Worm (Caenorhabditis elegans) whole organism, L1 larva: ENCODE measurements around the gene ech-6.

ENCODE experiments used
- fos-1 ChIP-seq: fragments of 150-350 bp; optimal IDR thresholded peaks from 2 replicates; lab custom pipeline; 2014; ENCODE audit warnings: missing biosample characterization, missing genetic modification characterization
- snpc-4 ChIP-seq: fragments of 150-350 bp; optimal IDR thresholded peaks from 2 replicates; lab custom pipeline; 2014; ENCODE audit warnings: missing biosample characterization, missing genetic modification characterization

DNA sequence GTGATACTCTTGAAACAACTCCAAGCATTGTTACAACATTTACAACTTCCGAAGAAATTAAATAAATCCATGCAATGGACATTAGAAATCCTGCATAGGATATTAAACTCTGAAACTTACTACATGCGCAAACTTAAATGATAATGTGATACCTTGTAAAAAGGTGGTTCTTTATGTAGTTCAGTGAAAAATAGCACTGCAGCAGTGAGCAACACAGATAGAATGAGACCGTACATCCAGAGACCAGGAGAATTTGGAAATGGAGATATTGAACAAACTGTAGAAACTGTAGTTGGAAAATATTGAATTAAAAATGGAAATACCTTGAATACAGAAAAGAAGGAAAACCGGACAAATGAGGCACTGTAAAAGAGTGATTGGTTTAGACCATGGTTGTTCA lies 41.5 kb downstream of the ech-6 start:
- TF ChIP-seq fos-1 (tag; lab: Kevin White, UChicago) (no peak), snpc-4 (no peak)
